Worm (Caenorhabditis elegans) whole organism, midembryonic: ENCODE measurements around the gene acr-14.

Source experiments
- T22C8.4 ChIP-seq: fragments of 200-800 bp; sonication (Bioruptor generic); IDR thresholded peaks from 2 replicates; pipeline ENCODE4 v1.3.6; 2022; ENCODE audit warnings: missing genetic modification characterization, missing compliant biosample characterization
- flt-1 ChIP-seq: fragments of 200-800 bp; sonication (Bioruptor generic); IDR thresholded peaks from 2 replicates; pipeline ENCODE4 v1.3.6; 2022; ENCODE audit warnings: missing genetic modification characterization, missing compliant biosample characterization
- klf-2 ChIP-seq: fragments of 200-800 bp; sonication (Bioruptor generic); conservative IDR thresholded peaks from 2 replicates; pipeline ENCODE4 v1.3.6; 2022; ENCODE audit warnings: missing genetic modification reagents, missing genetic modification characterization, missing compliant biosample characterization
- med-1 ChIP-seq: sonication (generic microtip); optimal IDR thresholded peaks from 2 replicates; lab custom pipeline; 2017; ENCODE audit warnings: missing genetic modification characterization, mild to moderate bottlenecking, missing compliant biosample characterization, antibody characterized with exemption, missing genetic modification reagents; ENCODE audit not compliant: insufficient read depth
- ref-1 ChIP-seq: fragments of 200-800 bp; sonication (Bioruptor generic); conservative IDR thresholded peaks from 2 replicates; pipeline ENCODE4 v1.3.6; 2022; ENCODE audit warnings: missing genetic modification reagents, missing genetic modification characterization, missing compliant biosample characterization
- tab-1 ChIP-seq: fragments of 200-800 bp; sonication (Bioruptor generic); IDR thresholded peaks from 2 replicates; pipeline ENCODE4 v1.3.6; 2022; ENCODE audit warnings: missing genetic modification characterization, missing compliant biosample characterization
- ztf-29 ChIP-seq: fragments of 200-800 bp; sonication (Bioruptor generic); IDR thresholded peaks from 2 replicates; pipeline ENCODE4 v1.3.6; 2022; ENCODE audit warnings: missing genetic modification reagents, missing genetic modification characterization, missing compliant biosample characterization

ce11 chrII:8216433-8216832 lies 39.4 kb upstream of the acr-14 start, which contains the start of gene M110.3:
- TF ChIP-seq flt-1 = no peak
- TF ChIP-seq tab-1 (GFP tag; lab: Robert Waterston, UW) = no peak
- peak; percentile 63; the same call in 1 of the 2 replicates for TF ChIP-seq T22C8.4 (GFP tag; lab: Robert Waterston, UW)
- no peak for TF ChIP-seq ztf-29 (GFP tag; lab: Robert Waterston, UW)
- TF ChIP-seq klf-2 (GFP tag; lab: Robert Waterston, UW) = no peak
- no peak for TF ChIP-seq med-1
- TF ChIP-seq ref-1 (GFP tag; lab: Robert Waterston, UW) = no peak
